Worm (Caenorhabditis elegans): ENCODE measurements around the gene sfrp-1.
"Not testable (repeated sequence)": the region's sequence is repeated elsewhere in the genome, so short reads cannot be mapped to it uniquely, and the experiment has no call there.

The sfrp-1 gene

ce11 chrIV:6369489-6369888 is 32.7 kb downstream of the sfrp-1 start:
- TF ChIP-seq tbx-37 (GFP tag; conservative IDR thresholded peaks at IDR 0.05) (no peak), ets-7 (tag; optimal IDR thresholded peaks at IDR 0.05) (no peak), scrt-1 (GFP tag; IDR thresholded peaks at IDR 0.05) (no peak), flt-1 (GFP tag; IDR thresholded peaks at IDR 0.05) (no peak), tra-4 (tag; optimal IDR thresholded peaks at IDR 0.05) (no peak), hmbx-1 (tag; optimal IDR thresholded peaks at IDR 0.05) (no peak), hmg-4 (GFP tag; optimal IDR thresholded peaks at IDR 0.05) (no peak)

ce11 chrIV:6366032-6366431 is 36.2 kb downstream of the sfrp-1 start:
- TF ChIP-seq aly-1 (tag; optimal IDR thresholded peaks at IDR 0.05) (no peak), ceh-36 (tag; optimal IDR thresholded peaks at IDR 0.05) (no peak), ets-7 (tag; optimal IDR thresholded peaks at IDR 0.05) (no peak), scrt-1 (GFP tag; IDR thresholded peaks at IDR 0.05) (no peak), hmbx-1 (tag; optimal IDR thresholded peaks at IDR 0.05) (no peak), tbx-11 (GFP tag; IDR thresholded peaks at IDR 0.05) (no peak), hmg-4 (GFP tag; optimal IDR thresholded peaks at IDR 0.05) (no peak), ama-1 (optimal IDR thresholded peaks at IDR 0.05) (no peak), tbx-37 (GFP tag; conservative IDR thresholded peaks at IDR 0.05) (no peak), sea-1 (GFP tag; conservative IDR thresholded peaks at IDR 0.05) (no peak), tra-4 (tag; optimal IDR thresholded peaks at IDR 0.05) (no peak), ceh-13 (GFP tag; optimal IDR thresholded peaks at IDR 0.05) (no peak), F13C5.2 (tag; optimal IDR thresholded peaks at IDR 0.05) (no peak), B0310.2 (tag; optimal IDR thresholded peaks at IDR 0.05) (no peak)

ce11 chrIV:6365045-6365444 is 37.2 kb downstream of the sfrp-1 start, which contains the start of gene Y73B6BL.270:
TSS of gene Y73B6BL.270 (plus strand) at chrIV:6365345.
- TF ChIP-seq tbx-11 (GFP tag; IDR thresholded peaks at IDR 0.05) (no peak), hmg-4 (GFP tag; optimal IDR thresholded peaks at IDR 0.05) (no peak), ceh-13 (GFP tag; optimal IDR thresholded peaks at IDR 0.05) (no peak), hnd-1 (tag; optimal IDR thresholded peaks at IDR 0.05) (no peak)

- TF ChIP-seq hnd-1 (tag; optimal IDR thresholded peaks at IDR 0.05): no peak
- TF ChIP-seq ets-7 (tag; optimal IDR thresholded peaks at IDR 0.05): no peak
- no peak for TF ChIP-seq sea-1 (GFP tag; conservative IDR thresholded peaks at IDR 0.05)
- no peak for TF ChIP-seq pes-1 (GFP tag; IDR thresholded peaks at IDR 0.05)
- no peak for TF ChIP-seq ceh-13 (GFP tag; optimal IDR thresholded peaks at IDR 0.05)
- no peak for TF ChIP-seq tbx-11 (GFP tag; IDR thresholded peaks at IDR 0.05)
- no peak for TF ChIP-seq tbx-37 (GFP tag; conservative IDR thresholded peaks at IDR 0.05)
- TF ChIP-seq flt-1 (GFP tag; IDR thresholded peaks at IDR 0.05): no peak
- TF ChIP-seq hmbx-1 (tag; optimal IDR thresholded peaks at IDR 0.05): no peak
- no peak for TF ChIP-seq ama-1 (optimal IDR thresholded peaks at IDR 0.05)
- TF ChIP-seq F13C5.2 (tag; optimal IDR thresholded peaks at IDR 0.05): no peak
- no peak for TF ChIP-seq tra-4 (tag; optimal IDR thresholded peaks at IDR 0.05)
- TF ChIP-seq scrt-1 (GFP tag; IDR thresholded peaks at IDR 0.05): no peak
- no peak for TF ChIP-seq hmg-4 (GFP tag; optimal IDR thresholded peaks at IDR 0.05)
- no peak for TF ChIP-seq B0310.2 (tag; optimal IDR thresholded peaks at IDR 0.05)
These were observed 38.6 kb downstream of the sfrp-1 start for ce11 chrIV:6363604-6364003.

DNA sequence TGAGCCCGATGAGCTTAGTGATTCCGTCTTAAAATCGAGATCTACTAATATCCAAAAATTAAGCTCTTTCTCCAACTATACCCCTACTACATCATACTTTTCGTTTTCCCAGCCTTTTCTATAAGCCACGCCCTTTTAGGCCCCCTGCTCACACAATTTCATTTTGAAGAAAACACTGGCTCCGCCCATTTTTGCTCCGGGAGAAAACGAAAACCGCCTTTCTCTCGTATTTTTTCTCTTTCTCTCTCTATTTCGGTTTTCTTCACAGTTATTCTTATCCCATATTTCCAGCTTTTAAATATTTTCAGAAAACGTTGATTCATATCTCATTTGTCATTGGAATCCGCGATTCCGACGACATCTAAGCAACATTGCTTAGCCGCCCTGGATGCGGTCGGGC is 40.6 kb downstream of the sfrp-1 start, which contains the start of gene Y73B6BL.47:
TSS of gene Y73B6BL.47 (plus strand) at position 301 of the 400 bp plus-strand sequence.
- no peak for TF ChIP-seq pes-1 (GFP tag; IDR thresholded peaks at IDR 0.05)
- TF ChIP-seq sea-1 (GFP tag; conservative IDR thresholded peaks at IDR 0.05): no peak
- no peak for TF ChIP-seq tra-4 (tag; optimal IDR thresholded peaks at IDR 0.05)
- TF ChIP-seq ceh-13 (GFP tag; optimal IDR thresholded peaks at IDR 0.05): no peak
- TF ChIP-seq ets-7 (tag; optimal IDR thresholded peaks at IDR 0.05): no peak
- no peak for TF ChIP-seq scrt-1 (GFP tag; IDR thresholded peaks at IDR 0.05)
- no peak for TF ChIP-seq hnd-1 (tag; optimal IDR thresholded peaks at IDR 0.05)
- TF ChIP-seq tbx-37 (GFP tag; conservative IDR thresholded peaks at IDR 0.05): no peak
- TF ChIP-seq B0310.2 (tag; optimal IDR thresholded peaks at IDR 0.05): no peak
- TF ChIP-seq hmg-4 (GFP tag; optimal IDR thresholded peaks at IDR 0.05): no peak
- TF ChIP-seq aly-1 (tag; optimal IDR thresholded peaks at IDR 0.05): no peak
- TF ChIP-seq hmbx-1 (tag; optimal IDR thresholded peaks at IDR 0.05): no peak
- TF ChIP-seq F13C5.2 (tag; optimal IDR thresholded peaks at IDR 0.05): no peak
- TF ChIP-seq ceh-36 (tag; optimal IDR thresholded peaks at IDR 0.05): no peak
- TF ChIP-seq ama-1 (optimal IDR thresholded peaks at IDR 0.05): no peak
- TF ChIP-seq tbx-11 (GFP tag; IDR thresholded peaks at IDR 0.05): no peak
- no peak for TF ChIP-seq flt-1 (GFP tag; IDR thresholded peaks at IDR 0.05)

- TF ChIP-seq tbx-11 (GFP tag; IDR thresholded peaks at IDR 0.05); pes-1 (GFP tag; IDR thresholded peaks at IDR 0.05); ceh-13 (GFP tag; optimal IDR thresholded peaks at IDR 0.05): not testable (repeated sequence)
These were observed 55.0 kb downstream of the sfrp-1 start, which contains the start of gene Y73B6BL.289 for ce11 chrIV:6347213-6347612. TSS of gene Y73B6BL.289 (plus strand) at chrIV:6347513.
